Worm (Caenorhabditis elegans): Measurements from ENCODE around the gene dnj-8.

- no peak for TF ChIP-seq ets-7 (tag; optimal IDR thresholded peaks at IDR 0.05)
- TF ChIP-seq hmbx-1 (tag; optimal IDR thresholded peaks at IDR 0.05) = no peak
- TF ChIP-seq ama-1 (optimal IDR thresholded peaks at IDR 0.05) = no peak
- TF ChIP-seq hnd-1 (tag; optimal IDR thresholded peaks at IDR 0.05) = no peak
- no peak for TF ChIP-seq pes-1 (GFP tag; IDR thresholded peaks at IDR 0.05)
- TF ChIP-seq flt-1 (GFP tag; IDR thresholded peaks at IDR 0.05) = no peak
- TF ChIP-seq scrt-1 (GFP tag; IDR thresholded peaks at IDR 0.05) = no peak
- TF ChIP-seq aly-1 (tag; optimal IDR thresholded peaks at IDR 0.05) = no peak
- no peak for TF ChIP-seq ceh-36 (tag; optimal IDR thresholded peaks at IDR 0.05)
- no peak for TF ChIP-seq B0310.2 (tag; optimal IDR thresholded peaks at IDR 0.05)
These were observed 44.8 kb upstream of the dnj-8 start, which contains the start of gene T19D12.6 for ce11 chrII:6642651-6643167.
